Fruit fly (Drosophila melanogaster) whole organism, embryonic: ENCODE measurements around the gene CG46427.

Experiments
- Ada2b ChIP-seq: fragments of 200-800 bp; sonication (Bioruptor generic); IDR thresholded peaks from 2 replicates; pipeline ENCODE4 v1.3.6; 2022; ENCODE audit warnings: missing biosample characterization, missing genetic modification characterization
- Aef1 ChIP-seq: fragments of 200-800 bp; sonication (Bioruptor generic); IDR thresholded peaks from 3 replicates; pipeline ENCODE4 v1.3.6; 2022; ENCODE audit warnings: missing biosample characterization, missing genetic modification characterization
- Asciz ChIP-seq: fragments of 200-800 bp; sonication (Bioruptor generic); optimal IDR thresholded peaks from 2 replicates; lab custom pipeline; 2017; ENCODE audit warnings: missing biosample characterization, mild to moderate bottlenecking, missing genetic modification characterization, missing genetic modification reagents
- BEAF-32 ChIP-seq: fragments of 200-800 bp; sonication (Bioruptor generic); optimal IDR thresholded peaks from 3 replicates; lab custom pipeline; 2017; ENCODE audit warnings: missing biosample characterization, missing genetic modification characterization, mild to moderate bottlenecking, moderate library complexity, missing genetic modification reagents
- BtbVII ChIP-seq: fragments of 200-800 bp; sonication (Bioruptor generic); optimal IDR thresholded peaks from 3 replicates; lab custom pipeline; 2017; ENCODE audit warnings: missing biosample characterization, mild to moderate bottlenecking, missing genetic modification characterization
- CG10565 ChIP-seq: fragments of 200-800 bp; sonication (Bioruptor generic); optimal IDR thresholded peaks from 3 replicates; lab custom pipeline; 2016; ENCODE audit warnings: missing biosample characterization, mild to moderate bottlenecking, missing genetic modification characterization
- CG11085 ChIP-seq: fragments of 200-800 bp; sonication (Bioruptor generic); IDR thresholded peaks from 2 replicates; pipeline ENCODE4 v1.3.6; 2022; ENCODE audit warnings: missing biosample characterization, missing genetic modification characterization
- CG12155 ChIP-seq: fragments of 200-800 bp; sonication (Bioruptor generic); optimal IDR thresholded peaks from 3 replicates; lab custom pipeline; 2016; ENCODE audit warnings: missing biosample characterization, missing genetic modification characterization
- CG1233 ChIP-seq: fragments of 200-800 bp; sonication (Bioruptor generic); optimal IDR thresholded peaks from 4 replicates; lab custom pipeline; 2018; ENCODE audit warnings: missing biosample characterization, mild to moderate bottlenecking, missing genetic modification characterization
- CG14050 ChIP-seq: fragments of 200-800 bp; sonication (Bioruptor generic); IDR thresholded peaks from 3 replicates; pipeline ENCODE4 v1.3.6; 2022; ENCODE audit warnings: missing biosample characterization, missing genetic modification characterization
- CG14667 ChIP-seq: fragments of 200-800 bp; sonication (Bioruptor generic); IDR thresholded peaks from 2 replicates; pipeline ENCODE4 v1.3.6; 2022; ENCODE audit warnings: missing biosample characterization, missing genetic modification characterization
- CG17361 ChIP-seq: fragments of 200-800 bp; sonication (Bioruptor generic); IDR thresholded peaks from 3 replicates; pipeline ENCODE4 v1.3.6; 2022; ENCODE audit warnings: missing biosample characterization, missing genetic modification characterization
- CG2712 ChIP-seq: fragments of 200-800 bp; optimal IDR thresholded peaks from 3 replicates; lab custom pipeline; 2019; ENCODE audit warnings: missing biosample characterization, mild to moderate bottlenecking, missing genetic modification characterization, moderate library complexity
- CG30403 ChIP-seq: fragments of 200-800 bp; sonication (Bioruptor generic); optimal IDR thresholded peaks from 3 replicates; lab custom pipeline; 2016; ENCODE audit warnings: missing biosample characterization, missing genetic modification characterization
- CG33213 ChIP-seq: fragments of 200-800 bp; sonication (Bioruptor generic); optimal IDR thresholded peaks from 3 replicates; lab custom pipeline; 2016; ENCODE audit warnings: missing biosample characterization, missing genetic modification characterization
- CG34422 ChIP-seq: fragments of 200-800 bp; sonication (Bioruptor generic); IDR thresholded peaks from 3 replicates; pipeline ENCODE4 v1.3.6; 2022; ENCODE audit warnings: missing biosample characterization, missing genetic modification characterization
- CG3726 ChIP-seq: fragments of 200-800 bp; sonication (Bioruptor generic); IDR thresholded peaks from 3 replicates; pipeline ENCODE4, ENCODE4 v1.3.6; 2022; ENCODE audit warnings: missing biosample characterization, missing genetic modification characterization
- CG3838 ChIP-seq: fragments of 200-800 bp; sonication (Bioruptor generic); optimal IDR thresholded peaks from 3 replicates; lab custom pipeline; 2016; ENCODE audit warnings: missing biosample characterization, missing genetic modification characterization
- CG4404 ChIP-seq: fragments of 200-800 bp; sonication (Bioruptor generic); IDR thresholded peaks from 2 replicates; pipeline ENCODE4 v1.3.6; 2022; ENCODE audit warnings: missing biosample characterization, missing genetic modification characterization
- CG6254 ChIP-seq: fragments of 200-800 bp; sonication (Bioruptor generic); optimal IDR thresholded peaks from 3 replicates; lab custom pipeline; 2017; ENCODE audit warnings: mild to moderate bottlenecking, missing biosample characterization, missing genetic modification reagents, missing genetic modification characterization
- CG6683 ChIP-seq: fragments of 200-800 bp; sonication (Bioruptor generic); optimal IDR thresholded peaks from 2 replicates; lab custom pipeline; 2017; ENCODE audit warnings: missing biosample characterization, mild to moderate bottlenecking, missing genetic modification characterization, missing genetic modification reagents
- CG6689 ChIP-seq: fragments of 200-800 bp; sonication (Bioruptor generic); IDR thresholded peaks from 2 replicates; pipeline ENCODE4 v1.3.6; 2022; ENCODE audit warnings: missing biosample characterization, missing genetic modification characterization
- CG7745 ChIP-seq: fragments of 200-800 bp; sonication (Bioruptor generic); optimal IDR thresholded peaks from 2 replicates; lab custom pipeline; 2018; ENCODE audit warnings: missing biosample characterization, mild to moderate bottlenecking, missing genetic modification characterization, moderate library complexity
- CG7963 ChIP-seq: fragments of 200-800 bp; sonication (Bioruptor generic); IDR thresholded peaks from 3 replicates; pipeline ENCODE4 v1.3.6; 2022; ENCODE audit warnings: missing biosample characterization, missing genetic modification characterization; ENCODE audit not compliant: partially characterized antibody
- CG8359 ChIP-seq: fragments of 200-800 bp; sonication (Bioruptor generic); optimal IDR thresholded peaks from 2 replicates; lab custom pipeline; 2017; ENCODE audit warnings: missing biosample characterization, mild to moderate bottlenecking, missing genetic modification characterization, borderline replicate concordance
- CHES-1-like ChIP-seq: fragments of 200-800 bp; sonication (Bioruptor generic); optimal IDR thresholded peaks from 2 replicates; lab custom pipeline; 2016; ENCODE audit warnings: missing biosample characterization, missing genetic modification characterization
- D19B ChIP-seq: fragments of 200-800 bp; sonication (Bioruptor generic); optimal IDR thresholded peaks from 2 replicates; lab custom pipeline; 2017; ENCODE audit warnings: missing biosample characterization, mild to moderate bottlenecking, missing genetic modification characterization
- Dip2 ChIP-seq: fragments of 200-800 bp; sonication (Bioruptor generic); IDR thresholded peaks from 2 replicates; pipeline ENCODE4 v1.3.6; 2022; ENCODE audit warnings: missing biosample characterization, missing genetic modification characterization
- Ets65A ChIP-seq: fragments of 200-800 bp; sonication (Bioruptor generic); peaks from one replicate; lab custom pipeline; 2016; ENCODE audit warnings: missing biosample characterization, missing genetic modification characterization
- H15 ChIP-seq: fragments of 200-800 bp; sonication (Bioruptor generic); IDR thresholded peaks from 3 replicates; pipeline ENCODE4 v1.3.6; 2022; ENCODE audit warnings: missing biosample characterization, missing genetic modification characterization
- Lim3 ChIP-seq: fragments of 200-800 bp; sonication (Bioruptor generic); IDR thresholded peaks from 2 replicates; pipeline ENCODE4 v1.3.6; 2022; ENCODE audit warnings: missing biosample characterization, missing genetic modification characterization
- Mrtf ChIP-seq: fragments of 200-800 bp; sonication (Bioruptor generic); IDR thresholded peaks from 3 replicates; pipeline ENCODE4 v1.3.6; 2022; ENCODE audit warnings: missing biosample characterization, missing genetic modification characterization
- NK7.1 ChIP-seq: fragments of 200-800 bp; sonication (Bioruptor generic); optimal IDR thresholded peaks from 3 replicates; lab custom pipeline; 2016; ENCODE audit warnings: missing biosample characterization, missing genetic modification characterization
- Nf-YA ChIP-seq: fragments of 200-800 bp; sonication (Bioruptor generic); IDR thresholded peaks from 2 replicates; pipeline ENCODE4 v1.3.6; 2022; ENCODE audit warnings: missing biosample characterization, missing genetic modification characterization
- PHDP ChIP-seq: fragments of 200-800 bp; sonication (Bioruptor generic); optimal IDR thresholded peaks from 3 replicates; lab custom pipeline; 2018; ENCODE audit warnings: missing biosample characterization, mild to moderate bottlenecking, missing genetic modification characterization, moderate library complexity
- Ptx1 ChIP-seq: fragments of 200-800 bp; sonication (Bioruptor generic); IDR thresholded peaks from 2 replicates; pipeline ENCODE4 v1.3.6; 2022; ENCODE audit warnings: missing biosample characterization, missing genetic modification characterization
- Sry-β ChIP-seq: fragments of 200-800 bp; sonication (Bioruptor generic); optimal IDR thresholded peaks from 2 replicates; lab custom pipeline; 2018; ENCODE audit warnings: missing biosample characterization, mild to moderate bottlenecking, missing genetic modification characterization, moderate library complexity
- Xrp1 ChIP-seq: fragments of 200-800 bp; sonication (Bioruptor generic); IDR thresholded peaks from 2 replicates; pipeline ENCODE4 v1.3.6; 2022; ENCODE audit warnings: missing biosample characterization, missing genetic modification characterization
- ap ChIP-seq: fragments of 200-800 bp; sonication (Bioruptor generic); IDR thresholded peaks from 2 replicates; pipeline ENCODE4 v1.3.6; 2022; ENCODE audit warnings: missing biosample characterization, missing genetic modification characterization
- bowl ChIP-seq: fragments of 200-800 bp; sonication (Bioruptor generic); IDR thresholded peaks from 2 replicates; pipeline ENCODE4 v1.3.6; 2022; ENCODE audit warnings: missing biosample characterization, missing genetic modification characterization
- chn ChIP-seq: fragments of 200-800 bp; sonication (Bioruptor generic); optimal IDR thresholded peaks from 2 replicates; lab custom pipeline; 2016; ENCODE audit warnings: missing biosample characterization, missing genetic modification characterization
- gfzf ChIP-seq: fragments of 200-800 bp; sonication (Bioruptor generic); optimal IDR thresholded peaks from 2 replicates; lab custom pipeline; 2016; ENCODE audit warnings: missing biosample characterization, mild to moderate bottlenecking, missing genetic modification characterization, moderate library complexity
- gsb-n ChIP-seq: fragments of 200-800 bp; sonication (Bioruptor generic); optimal IDR thresholded peaks from 3 replicates; lab custom pipeline; 2018; ENCODE audit warnings: missing biosample characterization, mild to moderate bottlenecking, missing genetic modification characterization
- her ChIP-seq: fragments of 200-800 bp; sonication (Bioruptor generic); optimal IDR thresholded peaks from 2 replicates; lab custom pipeline; 2016; ENCODE audit warnings: missing biosample characterization, missing genetic modification characterization
- peb ChIP-seq: fragments of 200-800 bp; sonication (Bioruptor generic); IDR thresholded peaks from 2 replicates; pipeline ENCODE4 v1.3.6; 2022; ENCODE audit warnings: missing biosample characterization, missing genetic modification characterization
- pho ChIP-seq: fragments of 200-800 bp; sonication (Bioruptor generic); optimal IDR thresholded peaks from 2 replicates; lab custom pipeline; 2016; ENCODE audit warnings: missing biosample characterization, missing genetic modification characterization
- phol ChIP-seq: fragments of 200-800 bp; sonication (Bioruptor generic); optimal IDR thresholded peaks from 3 replicates; lab custom pipeline; 2018; ENCODE audit warnings: missing biosample characterization, mild to moderate bottlenecking, missing genetic modification characterization, moderate library complexity
- sim ChIP-seq: fragments of 200-800 bp; sonication (Bioruptor generic); IDR thresholded peaks from 2 replicates; pipeline ENCODE4 v1.3.6; 2022; ENCODE audit warnings: missing biosample characterization, missing genetic modification characterization
- sisA ChIP-seq: fragments of 200-800 bp; sonication (Bioruptor generic); IDR thresholded peaks from 2 replicates; pipeline ENCODE4 v1.3.6; 2022; ENCODE audit warnings: missing biosample characterization, missing genetic modification characterization
- stc ChIP-seq: fragments of 200-800 bp; sonication (Bioruptor generic); IDR thresholded peaks from 2 replicates; pipeline ENCODE4 v1.3.6; 2022; ENCODE audit warnings: missing biosample characterization, missing genetic modification characterization
- tll ChIP-seq, 2 experiments: fragments of 200-800 bp in 1 of 2; fragments of >200 bp in 1 of 2; sonication (Bioruptor generic) in 1 of 2; optimal IDR thresholded peaks; 2 replicates each; lab custom pipeline; 2017 to 2019; ENCODE audit warnings: missing biosample characterization in 2 of 2, missing genetic modification characterization in 2 of 2, mild to moderate bottlenecking in 1 of 2, moderate library complexity in 1 of 2

CG46427 gene

DNA sequence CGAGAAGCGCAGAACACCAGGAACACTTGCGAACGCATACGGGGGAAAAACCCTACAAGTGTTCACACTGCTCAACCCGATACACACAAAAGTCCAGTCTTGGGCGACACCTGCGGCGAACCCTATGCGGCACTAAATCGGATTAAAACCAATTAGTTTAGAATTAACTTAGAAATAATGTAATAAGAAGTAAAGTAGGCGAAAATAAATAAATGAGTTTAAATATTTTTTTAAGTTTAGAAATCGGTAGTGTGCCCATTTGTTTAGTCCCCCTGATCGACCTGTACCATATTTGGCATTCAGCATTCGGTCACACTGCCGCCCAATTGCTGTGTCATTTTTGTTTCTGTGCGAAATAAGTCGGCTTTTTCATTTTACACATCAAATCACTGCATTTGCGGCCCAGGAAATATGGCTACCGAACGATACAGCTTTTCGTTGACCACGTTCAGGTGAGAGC is 7.9 kb downstream of the CG46427 start, which contains the start of gene Prosalpha2 (continued):
- no peak for TF ChIP-seq CG34422 (GFP tag; lab: Robert Waterston, UW)
- TF ChIP-seq CG2712 (tag; lab: Kevin White, UChicago): peak; percentile 28
- peak; percentile 34 for TF ChIP-seq BEAF-32
- no peak for TF ChIP-seq NK7.1 (GFP tag; lab: Kevin White, UChicago)
- no peak for TF ChIP-seq her
- TF ChIP-seq CG7963: no peak
- TF ChIP-seq CG6254 (GFP tag; lab: Kevin White, UChicago): no peak
- no peak for TF ChIP-seq tll (GFP tag; optimal IDR thresholded peaks at IDR 0.05; lab: Kevin White, UChicago)
- no peak for TF ChIP-seq sisA
- no peak for TF ChIP-seq Mrtf (GFP tag; lab: Robert Waterston, UW)
- no peak for TF ChIP-seq CG14050 (GFP tag; lab: Robert Waterston, UW)
- TF ChIP-seq CG3838 (GFP tag; lab: Kevin White, UChicago): no peak
- no peak for TF ChIP-seq gsb-n (tag; lab: Kevin White, UChicago)
- TF ChIP-seq Ada2b (GFP tag; lab: Robert Waterston, UW): no peak
- peak; percentile 24 for TF ChIP-seq chn (GFP tag; lab: Kevin White, UChicago)
- TF ChIP-seq CG12155 (GFP tag; lab: Kevin White, UChicago): peak; percentile 14
- TF ChIP-seq CG14667 (GFP tag; lab: Robert Waterston, UW): no peak
- peak; percentile 83 for TF ChIP-seq gfzf (GFP tag; lab: Kevin White, UChicago)
- TF ChIP-seq CG30403: no peak
- TF ChIP-seq CG6683 (GFP tag; lab: Kevin White, UChicago): no peak
- no peak for TF ChIP-seq CG8359
- no peak for TF ChIP-seq Aef1 (GFP tag; lab: Robert Waterston, UW)
- TF ChIP-seq pho (GFP tag; lab: Kevin White, UChicago): no peak
- TF ChIP-seq phol (tag; lab: Kevin White, UChicago): peak; percentile 46
- no peak for TF ChIP-seq Lim3 (GFP tag; lab: Robert Waterston, UW)
- TF ChIP-seq BtbVII: no peak
- no peak for TF ChIP-seq CG7745
- TF ChIP-seq Dip2: no peak
- no peak for TF ChIP-seq CG4404
- no peak for TF ChIP-seq Xrp1 (GFP tag; lab: Robert Waterston, UW)
- TF ChIP-seq Nf-YA (GFP tag; lab: Robert Waterston, UW): no peak
- TF ChIP-seq peb: no peak
- TF ChIP-seq CG10565: no peak
- TF ChIP-seq Asciz: no peak
- no peak for TF ChIP-seq CG6689 (GFP tag; lab: Robert Waterston, UW)
- TF ChIP-seq stc (GFP tag; lab: Robert Waterston, UW): no peak
- TF ChIP-seq Ets65A (GFP tag; lab: Kevin White, UChicago): no peak
- TF ChIP-seq CG3726 (GFP tag; lab: Robert Waterston, UW): no peak
- no peak for TF ChIP-seq CG1233
- peak; percentile 19 for TF ChIP-seq Sry-β
- TF ChIP-seq CHES-1-like (GFP tag; lab: Kevin White, UChicago): no peak
- no peak for TF ChIP-seq bowl
- no peak for TF ChIP-seq sim (GFP tag; lab: Robert Waterston, UW)
- peak; percentile 21; the same call in 1 of the 2 replicates for TF ChIP-seq Ptx1
- peak; percentile 5 for TF ChIP-seq CG33213
- TF ChIP-seq H15 (GFP tag; lab: Robert Waterston, UW): no peak
- no peak for TF ChIP-seq ap (GFP tag; lab: Robert Waterston, UW)
- TF ChIP-seq PHDP (tag; lab: Kevin White, UChicago): no peak
- no peak for TF ChIP-seq D19B (GFP tag; lab: Kevin White, UChicago)
- no peak for TF ChIP-seq CG11085 (GFP tag; lab: Robert Waterston, UW)
- TF ChIP-seq CG17361 (GFP tag; lab: Robert Waterston, UW): 0 out of 3 replicates have a peak, but pooled peaks have one; percentile 27
